Fruit fly (Drosophila melanogaster) whole organism, embryonic: ENCODE measurements around the gene Cyp303a1.

Experiments used
- Atf6 ChIP-seq: fragments of 200-800 bp; sonication (Bioruptor generic); IDR thresholded peaks from 2 replicates; pipeline ENCODE4 v1.3.6; 2022; ENCODE audit warnings: missing biosample characterization, missing genetic modification characterization
- Awh ChIP-seq: fragments of 200-800 bp; sonication (Bioruptor generic); IDR thresholded peaks from 2 replicates; pipeline ENCODE4, ENCODE4 v1.3.6; 2022; ENCODE audit warnings: missing biosample characterization, missing genetic modification characterization
- BEAF-32 ChIP-seq: fragments of 200-800 bp; sonication (Bioruptor generic); optimal IDR thresholded peaks from 3 replicates; lab custom pipeline; 2017; ENCODE audit warnings: missing biosample characterization, missing genetic modification characterization, mild to moderate bottlenecking, moderate library complexity, missing genetic modification reagents
- Bdp1 ChIP-seq: fragments of 200-800 bp; sonication (Bioruptor generic); optimal IDR thresholded peaks from 3 replicates; lab custom pipeline; 2016; ENCODE audit warnings: missing biosample characterization, missing genetic modification characterization
- CG10274 ChIP-seq: fragments of 200-800 bp; sonication (Bioruptor generic); optimal IDR thresholded peaks from 3 replicates; lab custom pipeline; 2017; ENCODE audit warnings: missing biosample characterization, mild to moderate bottlenecking, missing genetic modification characterization
- CG10321 ChIP-seq: fragments of 200-800 bp; sonication (Bioruptor generic); IDR thresholded peaks from 2 replicates; pipeline ENCODE4 v1.3.6; 2022; ENCODE audit warnings: missing biosample characterization, missing genetic modification characterization
- CG10979 ChIP-seq: fragments of 200-800 bp; sonication (Bioruptor generic); optimal IDR thresholded peaks from 2 replicates; lab custom pipeline; 2018; ENCODE audit warnings: missing biosample characterization, mild to moderate bottlenecking, missing genetic modification characterization, moderate library complexity
- CG12219 ChIP-seq: fragments of 200-800 bp; sonication (Bioruptor generic); optimal IDR thresholded peaks from 3 replicates; lab custom pipeline; 2018; ENCODE audit warnings: missing biosample characterization, mild to moderate bottlenecking, missing genetic modification characterization
- CG12236 ChIP-seq: fragments of 200-800 bp; sonication (Bioruptor generic); optimal IDR thresholded peaks from 2 replicates; lab custom pipeline; 2016; ENCODE audit warnings: missing biosample characterization, missing genetic modification characterization
- CG13287 ChIP-seq: fragments of 200-800 bp; sonication (Bioruptor generic); IDR thresholded peaks from 2 replicates; pipeline ENCODE4 v1.3.6; 2022; ENCODE audit warnings: missing biosample characterization, missing genetic modification characterization; ENCODE audit not compliant: partially characterized antibody
- CG13775 ChIP-seq: fragments of 200-800 bp; sonication (Bioruptor generic); optimal IDR thresholded peaks from 3 replicates; lab custom pipeline; 2017; ENCODE audit warnings: missing biosample characterization, mild to moderate bottlenecking, missing genetic modification characterization
- CG15479 ChIP-seq: fragments of 200-800 bp; sonication (Bioruptor generic); optimal IDR thresholded peaks from 3 replicates; lab custom pipeline; 2019; ENCODE audit warnings: missing biosample characterization, mild to moderate bottlenecking, missing genetic modification characterization, moderate library complexity
- CG15514 ChIP-seq: fragments of 200-800 bp; sonication (Bioruptor generic); optimal IDR thresholded peaks from 3 replicates; lab custom pipeline; 2017; ENCODE audit warnings: missing biosample characterization, missing genetic modification characterization, mild to moderate bottlenecking, moderate library complexity, missing genetic modification reagents
- CG15601 ChIP-seq: fragments of 200-800 bp; sonication (Bioruptor generic); optimal IDR thresholded peaks from 3 replicates; lab custom pipeline; 2019; ENCODE audit warnings: missing biosample characterization, mild to moderate bottlenecking, missing genetic modification characterization, moderate library complexity
- CG1602 ChIP-seq: fragments of 200-800 bp; sonication (Bioruptor generic); optimal IDR thresholded peaks from 3 replicates; lab custom pipeline; 2016; ENCODE audit warnings: missing biosample characterization, missing genetic modification characterization
- CG1603 ChIP-seq: fragments of 200-800 bp; sonication (Bioruptor generic); optimal IDR thresholded peaks from 2 replicates; lab custom pipeline; 2019; ENCODE audit warnings: missing biosample characterization, mild to moderate bottlenecking, missing genetic modification characterization, moderate library complexity
- CG17361 ChIP-seq: fragments of 200-800 bp; sonication (Bioruptor generic); IDR thresholded peaks from 3 replicates; pipeline ENCODE4 v1.3.6; 2022; ENCODE audit warnings: missing biosample characterization, missing genetic modification characterization
- CG17385 ChIP-seq: fragments of 200-800 bp; sonication (Bioruptor generic); optimal IDR thresholded peaks from 3 replicates; lab custom pipeline; 2018; ENCODE audit warnings: missing biosample characterization, mild to moderate bottlenecking, missing genetic modification characterization
- CG17802 ChIP-seq: fragments of 200-800 bp; sonication (Bioruptor generic); optimal IDR thresholded peaks from 2 replicates; lab custom pipeline; 2018; ENCODE audit warnings: missing biosample characterization, mild to moderate bottlenecking, missing genetic modification characterization, moderate library complexity
- CG3726 ChIP-seq: fragments of 200-800 bp; sonication (Bioruptor generic); IDR thresholded peaks from 3 replicates; pipeline ENCODE4, ENCODE4 v1.3.6; 2022; ENCODE audit warnings: missing biosample characterization, missing genetic modification characterization
- CG3995 ChIP-seq: fragments of 200-800 bp; sonication (Bioruptor generic); optimal IDR thresholded peaks from 3 replicates; lab custom pipeline; 2016; ENCODE audit warnings: missing biosample characterization, missing genetic modification characterization
- CG6765 ChIP-seq: fragments of 200-800 bp; sonication (Bioruptor generic); optimal IDR thresholded peaks from 3 replicates; lab custom pipeline; 2017; ENCODE audit warnings: missing biosample characterization, mild to moderate bottlenecking, missing genetic modification characterization
- CG8359 ChIP-seq: fragments of 200-800 bp; sonication (Bioruptor generic); optimal IDR thresholded peaks from 2 replicates; lab custom pipeline; 2017; ENCODE audit warnings: missing biosample characterization, mild to moderate bottlenecking, missing genetic modification characterization, borderline replicate concordance
- CG8924 ChIP-seq: fragments of 200-800 bp; optimal IDR thresholded peaks from 3 replicates; lab custom pipeline; 2019; ENCODE audit warnings: missing biosample characterization, mild to moderate bottlenecking, missing genetic modification characterization, moderate library complexity
- D ChIP-seq, 2 experiments: fragments of 200-800 bp in 1 of 2; fragments of >200 bp in 1 of 2; sonication (Bioruptor generic) in 1 of 2; optimal IDR thresholded peaks; 2 replicates in 1 of 2; 3 replicates in 1 of 2; lab custom pipeline; 2017; ENCODE audit warnings: mild to moderate bottlenecking in 1 of 2, missing biosample characterization in 1 of 2, missing genetic modification characterization in 1 of 2, missing genetic modification reagents in 1 of 2
- Gug ChIP-seq: fragments of 200-800 bp; sonication (Bioruptor generic); IDR thresholded peaks from 4 replicates; pipeline ENCODE4 v1.3.6; 2022; ENCODE audit warnings: missing biosample characterization, missing genetic modification characterization
- Hr39 ChIP-seq: fragments of >200 bp; optimal IDR thresholded peaks from 2 replicates; lab custom pipeline; 2017
- Nf-YC ChIP-seq: fragments of 200-800 bp; optimal IDR thresholded peaks from 3 replicates; lab custom pipeline; 2019; ENCODE audit warnings: missing biosample characterization, mild to moderate bottlenecking, missing genetic modification characterization, moderate library complexity
- PHDP ChIP-seq: fragments of 200-800 bp; sonication (Bioruptor generic); optimal IDR thresholded peaks from 3 replicates; lab custom pipeline; 2018; ENCODE audit warnings: missing biosample characterization, mild to moderate bottlenecking, missing genetic modification characterization, moderate library complexity
- Sin3A ChIP-seq: fragments of >200 bp; optimal IDR thresholded peaks from 2 replicates; lab custom pipeline; 2018
- Sox102F ChIP-seq: fragments of 200-800 bp; sonication (Bioruptor generic); optimal IDR thresholded peaks from 2 replicates; lab custom pipeline; 2018; ENCODE audit warnings: missing biosample characterization, mild to moderate bottlenecking, missing genetic modification characterization, moderate library complexity
- Sry-δ ChIP-seq: fragments of 200-800 bp; sonication (Bioruptor generic); optimal IDR thresholded peaks from 2 replicates; lab custom pipeline; 2016; ENCODE audit warnings: missing biosample characterization, missing genetic modification characterization
- Usf ChIP-seq: fragments of 200-800 bp; sonication (Bioruptor generic); optimal IDR thresholded peaks from 2 replicates; lab custom pipeline; 2017; ENCODE audit warnings: missing genotype, missing biosample characterization, missing genetic modification characterization
- crp ChIP-seq, 2 experiments: fragments of 200-800 bp; sonication (Bioruptor generic); optimal IDR thresholded peaks; 2 replicates in 1 of 2; 3 replicates in 1 of 2; lab custom pipeline; 2017; ENCODE audit warnings: missing biosample characterization in 2 of 2, missing genetic modification characterization in 2 of 2, mild to moderate bottlenecking in 1 of 2, moderate library complexity in 1 of 2
- cwo ChIP-seq: fragments of 200-800 bp; sonication (Bioruptor generic); optimal IDR thresholded peaks from 3 replicates; lab custom pipeline; 2017; ENCODE audit warnings: missing biosample characterization, missing genetic modification characterization, mild to moderate bottlenecking, moderate library complexity, missing genetic modification reagents
- dysf ChIP-seq: fragments of 200-800 bp; sonication (Bioruptor generic); IDR thresholded peaks from 3 replicates; pipeline ENCODE4 v1.3.6; 2022; ENCODE audit warnings: missing biosample characterization, missing genetic modification characterization
- fd102C ChIP-seq: fragments of 200-800 bp; sonication (Bioruptor generic); optimal IDR thresholded peaks from 2 replicates; lab custom pipeline; 2018; ENCODE audit warnings: missing biosample characterization, mild to moderate bottlenecking, missing genetic modification characterization, moderate library complexity
- insv ChIP-seq, 2 experiments: fragments of 200-800 bp; sonication (Bioruptor generic); optimal IDR thresholded peaks; 3 replicates each; lab custom pipeline; 2016 to 2018; ENCODE audit warnings: missing biosample characterization in 2 of 2, missing genetic modification characterization in 2 of 2
- ken ChIP-seq: fragments of 200-800 bp; sonication (Bioruptor generic); IDR thresholded peaks from 3 replicates; pipeline ENCODE4 v1.3.6; 2022; ENCODE audit warnings: missing biosample characterization, missing genetic modification characterization
- kni ChIP-seq: fragments of 200-800 bp; sonication (Bioruptor generic); optimal IDR thresholded peaks from 3 replicates; lab custom pipeline; 2017; ENCODE audit warnings: mild to moderate bottlenecking, missing biosample characterization, missing genetic modification reagents, missing genetic modification characterization
- knrl ChIP-seq: fragments of 200-800 bp; sonication (Bioruptor generic); IDR thresholded peaks from 3 replicates; pipeline ENCODE4 v1.3.6; 2022; ENCODE audit warnings: missing biosample characterization, missing genetic modification characterization; ENCODE audit not compliant: partially characterized antibody
- lilli ChIP-seq: fragments of 200-800 bp; sonication (Bioruptor generic); optimal IDR thresholded peaks from 3 replicates; lab custom pipeline; 2016; ENCODE audit warnings: missing biosample characterization, missing genetic modification characterization
- ranshi ChIP-seq: fragments of 200-800 bp; sonication (Bioruptor generic); IDR thresholded peaks from 2 replicates; pipeline ENCODE4 v1.3.6; 2022; ENCODE audit warnings: missing biosample characterization, missing genetic modification characterization
- sens-2 ChIP-seq: fragments of 200-800 bp; sonication (Bioruptor generic); IDR thresholded peaks from 2 replicates; pipeline ENCODE4 v1.3.6; 2022; ENCODE audit warnings: missing biosample characterization, missing genetic modification characterization
- sisA ChIP-seq: fragments of 200-800 bp; sonication (Bioruptor generic); IDR thresholded peaks from 2 replicates; pipeline ENCODE4 v1.3.6; 2022; ENCODE audit warnings: missing biosample characterization, missing genetic modification characterization
- slp2 ChIP-seq: fragments of 200-800 bp; sonication (Bioruptor generic); optimal IDR thresholded peaks from 2 replicates; lab custom pipeline; 2016; ENCODE audit warnings: missing biosample characterization, missing genetic modification characterization
- sqz ChIP-seq: fragments of 200-800 bp; sonication (Bioruptor generic); optimal IDR thresholded peaks from 3 replicates; lab custom pipeline; 2018; ENCODE audit warnings: missing biosample characterization, mild to moderate bottlenecking, missing genetic modification characterization
- tll ChIP-seq, 2 experiments: fragments of 200-800 bp in 1 of 2; fragments of >200 bp in 1 of 2; sonication (Bioruptor generic) in 1 of 2; optimal IDR thresholded peaks; 2 replicates each; lab custom pipeline; 2017 to 2019; ENCODE audit warnings: missing biosample characterization in 2 of 2, missing genetic modification characterization in 2 of 2, mild to moderate bottlenecking in 1 of 2, moderate library complexity in 1 of 2

Gene Cyp303a1

DNA sequence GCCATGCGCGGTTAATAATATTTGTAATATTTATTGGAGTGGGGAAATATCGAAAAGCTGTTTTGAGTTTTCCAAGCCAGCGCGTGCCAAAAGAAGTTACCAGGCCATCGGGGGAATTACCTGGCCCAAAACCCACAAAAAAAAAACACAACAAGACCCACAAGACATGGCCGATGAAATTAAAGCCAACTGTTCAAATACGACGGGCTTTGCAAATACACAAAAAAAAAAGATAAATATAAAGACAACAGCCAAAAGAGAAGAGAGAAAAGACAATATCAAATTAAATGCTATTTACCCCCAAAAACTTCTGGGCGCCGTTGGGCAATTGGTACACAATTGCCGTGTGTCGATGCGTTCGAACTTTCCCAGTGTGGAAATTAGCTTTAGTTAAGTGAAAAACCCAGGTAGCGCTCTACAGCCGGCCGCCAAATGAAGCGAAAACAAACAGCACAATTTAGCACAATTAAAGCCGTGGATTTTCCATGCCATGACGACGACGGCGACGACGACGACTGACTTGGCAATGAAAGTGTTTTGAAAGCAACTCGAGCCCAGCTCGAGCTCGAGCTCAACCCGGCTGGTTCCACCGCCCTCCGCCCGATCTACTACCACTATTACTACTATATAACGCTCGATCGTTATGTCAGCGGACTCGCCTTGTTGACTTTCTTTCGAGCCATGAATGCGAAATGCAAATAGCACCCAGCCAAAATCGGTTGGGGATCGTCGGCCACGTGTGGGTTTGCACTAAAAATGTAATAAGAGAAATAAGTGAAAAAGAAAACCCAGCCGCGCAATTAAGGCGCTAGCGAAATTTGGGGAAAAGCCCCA, 24.0 kb downstream of the Cyp303a1 start (continued):
- no peak for TF ChIP-seq CG8359 (GFP tag; lab: Kevin White, UChicago)
- no peak for TF ChIP-seq fd102C (GFP tag; lab: Kevin White, UChicago)
- no peak for TF ChIP-seq CG8924
- TF ChIP-seq cwo (GFP tag; lab: Kevin White, UChicago), result no peak
- TF ChIP-seq CG3995 (GFP tag; lab: Kevin White, UChicago), result no peak
- no peak for TF ChIP-seq Sry-δ (GFP tag; lab: Kevin White, UChicago)
- TF ChIP-seq CG10321 (GFP tag; lab: Robert Waterston, UW), result no peak
- TF ChIP-seq BEAF-32, result no peak
- peak; percentile 13 for TF ChIP-seq CG15514 (GFP tag; lab: Kevin White, UChicago)
- peak; percentile 65 for TF ChIP-seq PHDP (tag; lab: Kevin White, UChicago)
- peak; percentile 34 for TF ChIP-seq CG17385 (GFP tag; lab: Kevin White, UChicago)
- no peak for TF ChIP-seq Bdp1 (GFP tag; lab: Kevin White, UChicago)
- TF ChIP-seq Gug (GFP tag; lab: Robert Waterston, UW), result no peak
- peak in 1 of 2 experiments; percentile 40 for TF ChIP-seq insv (GFP tag; optimal IDR thresholded peaks at IDR 0.05; lab: Kevin White, UChicago)
- TF ChIP-seq tll (GFP tag; optimal IDR thresholded peaks at IDR 0.05; lab: Kevin White, UChicago), result no peak
- TF ChIP-seq knrl (GFP tag; lab: Robert Waterston, UW), result no peak
- TF ChIP-seq CG3726 (GFP tag; lab: Robert Waterston, UW), result no peak
- TF ChIP-seq CG15601 (tag; lab: Kevin White, UChicago), result peak; percentile 74
- TF ChIP-seq slp2 (GFP tag; lab: Kevin White, UChicago), result peak; percentile 24
- TF ChIP-seq CG6765 (GFP tag; lab: Kevin White, UChicago), result peak; percentile 50
- TF ChIP-seq CG13287, result no peak
- TF ChIP-seq kni (GFP tag; lab: Kevin White, UChicago), result peak; percentile 77
- no peak for TF ChIP-seq CG10274 (GFP tag; lab: Kevin White, UChicago)
- TF ChIP-seq Usf (GFP tag; lab: Kevin White, UChicago), result no peak
- no peak for TF ChIP-seq Nf-YC (tag; lab: Kevin White, UChicago)
- no peak for TF ChIP-seq D (optimal IDR thresholded peaks at IDR 0.05; lab: Kevin White, UChicago)
- TF ChIP-seq D (GFP tag; optimal IDR thresholded peaks at IDR 0.05; lab: Kevin White, UChicago), result peak; percentile 4
- TF ChIP-seq Sox102F (GFP tag; lab: Kevin White, UChicago), result no peak
- no peak for TF ChIP-seq sisA (GFP tag; lab: Robert Waterston, UW)
- peak; percentile 53 for TF ChIP-seq sqz (GFP tag; lab: Kevin White, UChicago)
- TF ChIP-seq CG1602 (GFP tag; lab: Kevin White, UChicago), result no peak
- 0 out of 3 replicates have a peak, but pooled peaks have one; percentile 13 for TF ChIP-seq ken (GFP tag; lab: Robert Waterston, UW)
- TF ChIP-seq lilli (GFP tag; lab: Kevin White, UChicago), result no peak
- TF ChIP-seq CG15479, result no peak
- TF ChIP-seq CG12236, result peak; percentile 3
- TF ChIP-seq sens-2 (GFP tag; lab: Robert Waterston, UW), result no peak
- no peak for TF ChIP-seq CG10979 (tag; lab: Kevin White, UChicago)
- peak; percentile 71 for TF ChIP-seq Atf6 (GFP tag; lab: Robert Waterston, UW)
- no peak for TF ChIP-seq CG17802 (tag; lab: Kevin White, UChicago)
- TF ChIP-seq Sin3A (lab: Kevin White, UChicago), result no peak
- no peak for TF ChIP-seq crp (GFP tag; optimal IDR thresholded peaks at IDR 0.05; lab: Kevin White, UChicago)
- no peak; the same call in 1 of the 2 replicates for TF ChIP-seq ranshi (GFP tag; lab: Robert Waterston, UW)
- TF ChIP-seq CG1603 (tag; lab: Kevin White, UChicago), result no peak
- TF ChIP-seq CG13775, result no peak
- TF ChIP-seq Awh (GFP tag; lab: Robert Waterston, UW), result peak; percentile 77
- no peak for TF ChIP-seq Hr39 (lab: Kevin White, UChicago)
- TF ChIP-seq CG17361 (GFP tag; lab: Robert Waterston, UW), result no peak
- no peak for TF ChIP-seq CG12219 (GFP tag; lab: Kevin White, UChicago)
- TF ChIP-seq dysf, result peak; percentile 37; the same call in 1 of the 3 replicates
